Fruit fly (Drosophila melanogaster): ENCODE results near the gene CG7276.

Gene CG7276

DNA sequence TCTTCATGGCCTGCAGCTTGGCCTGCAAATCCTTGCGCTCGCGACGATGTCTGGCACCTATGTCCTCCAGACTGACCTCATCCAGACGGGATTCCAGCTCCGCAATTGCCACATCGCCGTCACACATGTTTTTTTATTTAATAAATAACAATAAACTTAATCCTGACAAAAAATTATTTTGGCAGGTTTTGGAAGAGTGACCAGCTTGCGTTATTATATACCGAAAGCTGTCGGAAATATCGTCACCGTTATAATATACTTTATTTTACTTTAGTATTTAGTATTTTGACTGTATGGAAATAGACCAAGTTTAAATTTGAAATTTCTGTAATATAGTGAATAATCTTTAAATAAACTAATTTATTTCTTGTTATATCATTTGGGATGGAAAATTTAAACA lies 6.7 kb downstream of the CG7276 start, which contains the start of gene CG7857:
Gene CG7857, minus strand, starts transcription at position 208 of the 400 bp plus-strand sequence.
- no peak for TF ChIP-seq CG34406 (GFP tag; optimal IDR thresholded peaks at IDR 0.05)
- TF ChIP-seq CG3919 (GFP tag; optimal IDR thresholded peaks at IDR 0.05) = no peak
- no peak for TF ChIP-seq CG32006 (GFP tag; optimal IDR thresholded peaks at IDR 0.05)
- no peak for TF ChIP-seq CG3032 (tag; optimal IDR thresholded peaks at IDR 0.05)
- no peak for TF ChIP-seq Met (GFP tag; optimal IDR thresholded peaks at IDR 0.05)
- TF ChIP-seq CG15336 (GFP tag; IDR thresholded peaks at IDR 0.05) = no peak
- TF ChIP-seq spab (GFP tag; optimal IDR thresholded peaks at IDR 0.05) = no peak
- no peak for TF ChIP-seq Lpt (GFP tag; optimal IDR thresholded peaks at IDR 0.05)
- no peak for TF ChIP-seq achi (GFP tag; optimal IDR thresholded peaks at IDR 0.05)
- TF ChIP-seq vri (GFP tag; optimal IDR thresholded peaks at IDR 0.05) = no peak
- no peak for TF ChIP-seq CG6854 (GFP tag; optimal IDR thresholded peaks at IDR 0.05)
- TF ChIP-seq CG6276 (GFP tag; optimal IDR thresholded peaks at IDR 0.05) = no peak
- TF ChIP-seq fkh (GFP tag; optimal IDR thresholded peaks at IDR 0.05) = no peak
- TF ChIP-seq Gug (GFP tag; IDR thresholded peaks at IDR 0.05) = no peak

DNA sequence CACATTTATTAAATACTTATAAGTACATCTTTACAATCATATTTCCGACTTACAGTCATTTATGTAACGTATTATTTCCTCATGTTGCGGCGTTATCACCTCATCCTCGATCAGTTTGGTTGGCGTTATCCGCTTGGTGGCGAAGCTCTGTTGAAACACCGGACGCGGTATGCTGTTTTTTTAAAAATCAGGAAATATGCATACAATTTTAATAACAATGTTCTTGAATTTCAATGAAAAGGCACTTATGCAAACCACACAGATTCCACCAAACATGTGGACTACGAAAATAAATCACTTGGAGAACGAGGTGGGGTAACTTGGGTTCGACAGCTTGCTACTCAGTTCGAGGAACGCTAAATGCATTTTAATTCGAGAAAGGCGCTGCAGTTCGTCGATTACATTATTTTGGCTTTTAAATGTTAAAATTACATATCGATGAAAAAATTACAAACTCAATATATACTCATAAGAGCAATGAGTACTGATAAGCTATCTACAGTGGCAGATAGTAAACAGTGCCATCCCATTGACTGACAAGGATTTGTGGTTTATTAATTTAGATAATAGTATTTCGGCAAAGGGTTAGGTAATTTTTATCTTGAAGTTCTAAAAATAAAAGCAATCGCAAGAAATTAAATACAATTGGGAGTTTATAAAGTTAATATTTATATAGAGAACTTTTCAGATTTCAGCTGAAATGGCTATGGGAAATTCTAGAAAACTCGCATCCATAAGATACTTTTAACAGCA lies 8.3 kb downstream of the CG7276 start:
- TF ChIP-seq CG11762 (GFP tag; optimal IDR thresholded peaks at IDR 0.05; ENCODE audit: insufficient read depth) (no peak), spab (GFP tag; optimal IDR thresholded peaks at IDR 0.05) (no peak), CG6854 (GFP tag; optimal IDR thresholded peaks at IDR 0.05) (no peak), salr (GFP tag; optimal IDR thresholded peaks at IDR 0.05) (no peak), net (GFP tag; optimal IDR thresholded peaks at IDR 0.05) (no peak), esn (GFP tag; optimal IDR thresholded peaks at IDR 0.05) (peak; percentile 16), CG8119 (GFP tag; IDR thresholded peaks at IDR 0.05) (no peak), Ets96B (tag; optimal IDR thresholded peaks at IDR 0.05) (no peak), Lpt (GFP tag; optimal IDR thresholded peaks at IDR 0.05) (no peak), svp (GFP tag) (peak; percentile 80), cyc (GFP tag; optimal IDR thresholded peaks at IDR 0.05) (no peak), Ets21C (GFP tag; optimal IDR thresholded peaks at IDR 0.05) (no peak), CG6808 (GFP tag; optimal IDR thresholded peaks at IDR 0.05) (peak; percentile 45), CG31627 (GFP tag; optimal IDR thresholded peaks at IDR 0.05) (peak; percentile 24), Sox102F (GFP tag; optimal IDR thresholded peaks at IDR 0.05) (peak; percentile 12), CG9139 (GFP tag; optimal IDR thresholded peaks at IDR 0.05) (no peak), Eip78C (GFP tag) (peak; percentile 78), Sox15 (GFP tag; optimal IDR thresholded peaks at IDR 0.05) (no peak), CG15336 (GFP tag; IDR thresholded peaks at IDR 0.05) (no peak), CG32006 (GFP tag; optimal IDR thresholded peaks at IDR 0.05) (peak; percentile 5), CG16779 (tag; optimal IDR thresholded peaks at IDR 0.05) (no peak), topi (GFP tag; optimal IDR thresholded peaks at IDR 0.05) (no peak), lz (GFP tag; optimal IDR thresholded peaks at IDR 0.05) (no peak), CG6163 (GFP tag; IDR thresholded peaks at IDR 0.05) (no peak), CG10669 (GFP tag; optimal IDR thresholded peaks at IDR 0.05) (peak; percentile 11)

DNA sequence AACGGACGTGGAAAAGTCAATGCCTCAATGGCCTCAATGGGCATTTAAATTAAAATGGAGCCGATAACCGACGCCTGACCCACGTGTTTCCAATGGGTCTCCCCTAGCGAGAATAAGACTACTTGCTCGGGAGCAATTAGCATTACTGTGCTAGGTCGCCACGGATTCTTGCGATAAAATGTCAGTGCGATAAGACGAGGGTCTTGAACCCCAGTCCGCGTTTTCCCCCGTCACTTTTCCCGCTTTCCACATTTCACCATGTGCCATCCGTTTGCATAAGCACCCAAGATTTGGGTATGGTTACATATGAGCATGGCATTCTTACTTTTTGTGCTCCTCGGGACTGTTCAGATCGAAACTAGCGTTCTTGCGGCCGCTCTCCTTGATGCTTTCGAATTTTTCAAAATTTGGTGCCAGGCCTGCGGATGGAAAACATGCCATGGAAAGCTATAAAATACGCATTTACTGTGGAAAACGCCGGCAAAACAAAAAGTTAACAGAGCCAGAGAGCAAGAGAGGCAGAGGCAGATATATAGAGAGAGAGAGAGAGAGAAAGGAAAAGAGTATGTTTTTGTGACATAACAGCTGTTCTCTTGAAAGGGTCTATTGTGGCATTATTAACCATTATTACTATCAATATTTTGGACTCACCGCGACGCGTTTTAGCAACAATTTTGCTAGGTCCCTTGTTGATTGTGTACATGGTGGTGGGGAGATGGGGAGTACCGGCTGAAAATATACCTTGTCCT lies 9.3 kb downstream of the CG7276 start:
- peak; percentile 80 for TF ChIP-seq vri (GFP tag; optimal IDR thresholded peaks at IDR 0.05)
- peak; percentile 97 for TF ChIP-seq svp (GFP tag)
- no peak for TF ChIP-seq CG34406 (GFP tag; optimal IDR thresholded peaks at IDR 0.05)

DNA sequence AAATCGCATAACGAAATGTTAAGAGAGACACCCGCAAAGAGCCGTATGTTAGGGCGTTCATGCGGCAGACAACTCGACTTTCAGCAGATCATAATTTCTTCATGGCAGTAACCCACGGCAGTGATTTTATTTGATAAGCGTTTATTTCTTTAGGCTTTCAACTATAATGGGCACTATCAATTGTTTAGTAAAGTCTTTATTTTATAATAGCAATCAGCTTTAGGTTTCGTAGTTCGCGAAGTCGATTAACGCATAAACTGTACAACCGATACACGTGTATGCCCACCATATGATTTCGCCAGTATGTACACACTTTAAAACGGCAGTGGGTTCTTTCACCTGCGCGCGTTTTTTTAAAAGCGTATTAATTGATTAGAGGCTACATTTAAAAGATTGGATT lies 10.2 kb downstream of the CG7276 start, which contains the start of gene CG7841:
Gene CG7841, minus strand, starts transcription at position 20 of the 400 bp plus-strand sequence.
- TF ChIP-seq achi (GFP tag; optimal IDR thresholded peaks at IDR 0.05) = peak; percentile 97
- TF ChIP-seq dac (GFP tag; optimal IDR thresholded peaks at IDR 0.05) = peak; percentile 96
- peak; percentile 99 for TF ChIP-seq lz (GFP tag; optimal IDR thresholded peaks at IDR 0.05)
- TF ChIP-seq Hr38 (GFP tag; optimal IDR thresholded peaks at IDR 0.05) = peak; percentile 40
- peak; percentile 98 for TF ChIP-seq Sox14 (GFP tag; optimal IDR thresholded peaks at IDR 0.05)
- peak; percentile 93 for TF ChIP-seq fd85E (GFP tag; optimal IDR thresholded peaks at IDR 0.05)
- peak; percentile 98 for TF ChIP-seq Hr4 (GFP tag; optimal IDR thresholded peaks at IDR 0.05)
- peak; percentile 97 for TF ChIP-seq CG31627 (GFP tag; optimal IDR thresholded peaks at IDR 0.05)
- TF ChIP-seq CG11902 (GFP tag; optimal IDR thresholded peaks at IDR 0.05) = peak; percentile 90
- TF ChIP-seq CG10631 (GFP tag; optimal IDR thresholded peaks at IDR 0.05) = peak; percentile 94
- TF ChIP-seq net (GFP tag; optimal IDR thresholded peaks at IDR 0.05) = peak; percentile 98
- TF ChIP-seq Ets96B (tag; optimal IDR thresholded peaks at IDR 0.05) = peak; percentile 98
- TF ChIP-seq eg (GFP tag; IDR thresholded peaks at IDR 0.05) = peak; percentile 98; the same call in 2 of the 3 replicates
- peak; percentile 93 for TF ChIP-seq Gug (GFP tag; IDR thresholded peaks at IDR 0.05)
- peak; percentile 95 for TF ChIP-seq fd59A (GFP tag; optimal IDR thresholded peaks at IDR 0.05)
- TF ChIP-seq svp (GFP tag) = peak; percentile 99
- peak; percentile 99 for TF ChIP-seq CG15336 (GFP tag; IDR thresholded peaks at IDR 0.05)
- peak; percentile 97 for TF ChIP-seq cyc (GFP tag; optimal IDR thresholded peaks at IDR 0.05)
- TF ChIP-seq CG6854 (GFP tag; optimal IDR thresholded peaks at IDR 0.05) = peak; percentile 99
- peak; percentile 97 for TF ChIP-seq CG9139 (GFP tag; optimal IDR thresholded peaks at IDR 0.05)
